Worm (Caenorhabditis elegans): Measurements from ENCODE around the gene gfl-1.

gfl-1 gene

DNA sequence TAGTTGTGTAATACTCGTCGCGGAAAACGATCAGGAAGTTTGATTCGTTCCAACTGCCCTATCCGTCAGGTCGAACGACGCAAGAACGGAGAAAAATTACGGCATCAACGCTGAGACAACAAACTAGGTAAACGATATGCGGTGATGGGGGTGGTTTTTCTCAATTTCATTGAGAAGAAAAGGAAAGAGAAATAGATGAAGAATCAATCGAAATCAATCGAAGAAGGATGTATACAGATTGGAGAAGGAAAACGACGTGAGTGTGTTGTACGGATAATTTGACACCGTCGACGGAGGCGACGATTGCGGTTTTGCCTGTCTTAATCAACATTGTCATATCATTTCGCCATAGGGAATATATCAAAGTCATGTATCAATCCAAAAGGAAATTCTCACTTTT, 27.2 kb upstream of the gfl-1 start (continued):
- TF ChIP-seq zag-1 (tag; optimal IDR thresholded peaks at IDR 0.05) (no peak), ceh-82 (tag; optimal IDR thresholded peaks at IDR 0.05) (no peak), egl-27 (tag; optimal IDR thresholded peaks at IDR 0.05) (peak in 1 of 2 experiments; percentile 5), nhr-19 (GFP tag; conservative IDR thresholded peaks at IDR 0.05) (no peak), fkh-10 (GFP tag; optimal IDR thresholded peaks at IDR 0.05) (no peak), hpl-2 (GFP tag; optimal IDR thresholded peaks at IDR 0.05) (no peak), sptf-1 (tag; optimal IDR thresholded peaks at IDR 0.05) (no peak), F16B12.6 (tag; optimal IDR thresholded peaks at IDR 0.05) (no peak), elt-3 (tag; optimal IDR thresholded peaks at IDR 0.05) (peak in 1 of 6 experiments; percentile 71), C16A3.4 (tag; optimal IDR thresholded peaks at IDR 0.05) (no peak), nhr-85 (tag) (peak; percentile 49), snu-23 (GFP tag; optimal IDR thresholded peaks at IDR 0.05) (peak; percentile 1), fos-1 (tag; optimal IDR thresholded peaks at IDR 0.05) (no peak), lir-3 (tag; optimal IDR thresholded peaks at IDR 0.05; ENCODE audit: poor library complexity) (no peak), C34B4.2 (tag; optimal IDR thresholded peaks at IDR 0.05) (no peak), unc-130 (tag; optimal IDR thresholded peaks at IDR 0.05) (no peak), lin-39 (tag; optimal IDR thresholded peaks at IDR 0.05) (no peak), unc-98 (GFP tag; IDR thresholded peaks at IDR 0.05) (no peak), aly-2 (tag; optimal IDR thresholded peaks at IDR 0.05) (no peak), swsn-7 (tag; optimal IDR thresholded peaks at IDR 0.05) (no peak), tbx-2 (tag; optimal IDR thresholded peaks at IDR 0.05) (no peak), ceh-8 (GFP tag; optimal IDR thresholded peaks at IDR 0.05) (no peak), nhr-11 (tag; optimal IDR thresholded peaks at IDR 0.05) (no peak)

DNA sequence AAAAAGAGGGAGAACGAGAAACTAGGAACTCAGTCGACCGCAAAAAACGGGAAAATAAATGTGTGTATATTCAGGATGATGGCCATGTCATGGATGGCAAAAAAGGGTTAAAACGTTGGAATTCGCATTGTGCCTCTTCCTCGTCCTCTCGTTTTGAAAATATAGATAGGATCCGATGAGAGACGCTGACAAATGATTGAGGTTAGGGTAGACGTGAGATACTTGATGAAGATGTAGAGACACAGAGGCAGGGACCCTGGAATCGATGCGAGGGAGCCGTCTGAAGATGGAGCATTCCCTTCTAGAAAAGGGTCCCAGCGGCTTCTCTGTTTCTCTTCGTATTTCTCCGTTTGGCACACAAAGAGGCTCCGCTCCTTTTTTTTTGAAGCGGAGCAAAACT, 26.2 kb upstream of the gfl-1 start:
- TF ChIP-seq pag-3 (tag; optimal IDR thresholded peaks at IDR 0.05; ENCODE audit: borderline replicate concordance, insufficient read depth) (no peak), rnt-1 (tag; optimal IDR thresholded peaks at IDR 0.05) (no peak), ceh-82 (tag; optimal IDR thresholded peaks at IDR 0.05) (peak in 2 of 3 experiments; percentile 23 to 69), xbp-1 (tag; optimal IDR thresholded peaks at IDR 0.05) (peak; percentile 3), ceh-88 (GFP tag; IDR thresholded peaks at IDR 0.05) (no peak), nhr-47 (tag; optimal IDR thresholded peaks at IDR 0.05) (peak; percentile 20), ztf-4 (tag; optimal IDR thresholded peaks at IDR 0.05) (no peak), Y116A8C.19 (tag; optimal IDR thresholded peaks at IDR 0.05; ENCODE audit: borderline replicate concordance) (no peak), fkh-10 (GFP tag; optimal IDR thresholded peaks at IDR 0.05) (peak; percentile 72), nhr-237 (tag; optimal IDR thresholded peaks at IDR 0.05) (no peak), egl-27 (tag; optimal IDR thresholded peaks at IDR 0.05) (no peak), fkh-8 (tag; optimal IDR thresholded peaks at IDR 0.05) (no peak), pax-3 (tag; optimal IDR thresholded peaks at IDR 0.05) (no peak), hlh-17 (GFP tag; optimal IDR thresholded peaks at IDR 0.05; ENCODE audit: borderline replicate concordance) (no peak), efl-1 (optimal IDR thresholded peaks at IDR 0.05) (peak; percentile 1 to 23), efl-1 (GFP tag; optimal IDR thresholded peaks at IDR 0.05 in 1 of 2) (peak in 1 of 2 experiments; percentile 83), jun-1 (tag; optimal IDR thresholded peaks at IDR 0.05) (no peak), lin-35 (GFP tag; optimal IDR thresholded peaks at IDR 0.05) (no peak), unc-86 (tag; optimal IDR thresholded peaks at IDR 0.05) (peak; percentile 54), nhr-84 (tag; optimal IDR thresholded peaks at IDR 0.05) (no peak), lsy-2 (tag; optimal IDR thresholded peaks at IDR 0.05) (peak in 1 of 2 experiments; percentile 46), nhr-11 (tag; optimal IDR thresholded peaks at IDR 0.05) (no peak), grh-1 (GFP tag; IDR thresholded peaks at IDR 0.05) (no peak), efl-3 (GFP tag; optimal IDR thresholded peaks at IDR 0.05) (no peak), nhr-20 (tag; optimal IDR thresholded peaks at IDR 0.05) (no peak), blmp-1 (tag; optimal IDR thresholded peaks at IDR 0.05) (no peak), unc-30 (tag; optimal IDR thresholded peaks at IDR 0.05) (no peak), unc-62 (GFP tag; optimal IDR thresholded peaks at IDR 0.05) (no peak), ces-1 (GFP tag; optimal IDR thresholded peaks at IDR 0.05) (no peak), ceh-63 (GFP tag; optimal IDR thresholded peaks at IDR 0.05) (no peak), hlh-4 (tag; optimal IDR thresholded peaks at IDR 0.05) (no peak), fkh-4 (tag; optimal IDR thresholded peaks at IDR 0.05; ENCODE audit: borderline replicate concordance) (no peak), dsc-1 (tag; optimal IDR thresholded peaks at IDR 0.05) (no peak), nhr-19 (GFP tag; conservative IDR thresholded peaks at IDR 0.05) (no peak), sox-4 (tag; optimal IDR thresholded peaks at IDR 0.05) (no peak), unc-98 (GFP tag; IDR thresholded peaks at IDR 0.05) (no peak)
